Worm (Caenorhabditis elegans) whole organism, L4 larva: Measurements from ENCODE around the gene F17C11.11.
A peak's percentile ranks its signal among the peaks of the same experiment; 100 is the strongest.

Source experiments
- F26F4.8 ChIP-seq: fragments of 200-800 bp; sonication (Bioruptor generic); conservative IDR thresholded peaks from 2 replicates; pipeline ENCODE4 v1.3.6; 2022; ENCODE audit warnings: missing genetic modification characterization, missing compliant biosample characterization
- Y75B8A.6 ChIP-seq: fragments of 200-800 bp; sonication (Bioruptor generic); IDR thresholded peaks from 2 replicates; pipeline ENCODE4 v1.3.6; 2022; ENCODE audit warnings: missing genetic modification reagents, missing genetic modification characterization, missing compliant biosample characterization
- aly-2 ChIP-seq: sonication (generic microtip); optimal IDR thresholded peaks from 2 replicates; lab custom pipeline; 2018; ENCODE audit warnings: missing biosample characterization, missing genetic modification characterization
- ama-1 ChIP-seq: fragments of 150-350 bp; optimal IDR thresholded peaks from 2 replicates; lab custom pipeline; 2014; ENCODE audit warnings: inconsistent platforms, mixed read lengths
- ces-1 ChIP-seq: fragments of 150-350 bp; sonication (generic microtip); optimal IDR thresholded peaks from 4 replicates; lab custom pipeline; 2014; ENCODE audit warnings: missing biosample characterization, missing genetic modification reagents, missing genetic modification characterization
- daf-16 ChIP-seq, 3 experiments: sonication (generic microtip); optimal IDR thresholded peaks; 2 replicates each; lab custom pipeline; 2016 to 2017; ENCODE audit warnings: missing genetic modification characterization in 3 of 3, missing genetic modification reagents in 3 of 3, mild to moderate bottlenecking in 2 of 3, missing compliant biosample characterization in 2 of 3, missing biosample characterization in 1 of 3, moderate library complexity in 1 of 3
- daf-19 ChIP-seq: fragments of 200-800 bp; sonication (Bioruptor generic); conservative IDR thresholded peaks from 2 replicates; pipeline ENCODE4 v1.3.6; 2022; ENCODE audit warnings: missing genetic modification characterization, missing compliant biosample characterization
- duxl-1 ChIP-seq: sonication (generic microtip); optimal IDR thresholded peaks from 2 replicates; lab custom pipeline; 2016; ENCODE audit warnings: mild to moderate bottlenecking, missing genetic modification characterization, moderate library complexity, missing compliant biosample characterization; ENCODE audit not compliant: poor library complexity
- fos-1 ChIP-seq: fragments of 150-350 bp; optimal IDR thresholded peaks from 2 replicates; lab custom pipeline; 2014; ENCODE audit warnings: missing biosample characterization, missing genetic modification characterization
- hlh-30 ChIP-seq: sonication (generic microtip); optimal IDR thresholded peaks from 2 replicates; lab custom pipeline; 2017; ENCODE audit warnings: antibody characterized with exemption, mild to moderate bottlenecking, missing genetic modification characterization, missing compliant biosample characterization; ENCODE audit not compliant: insufficient read depth
- lin-15B ChIP-seq: fragments of 150-350 bp; sonication (generic microtip); optimal IDR thresholded peaks from 3 replicates; lab custom pipeline; 2014; ENCODE audit warnings: missing biosample characterization, missing genetic modification characterization
- madf-9 ChIP-seq: fragments of 200-800 bp; sonication (Bioruptor generic); conservative IDR thresholded peaks from 2 replicates; pipeline ENCODE4 v1.3.6; 2022; ENCODE audit warnings: missing genetic modification reagents, missing genetic modification characterization, missing compliant biosample characterization
- mdt-29 ChIP-seq: fragments of 200-800 bp; sonication (Bioruptor generic); IDR thresholded peaks from 2 replicates; pipeline ENCODE4 v1.3.6; 2022; ENCODE audit warnings: missing genetic modification reagents, missing genetic modification characterization, missing compliant biosample characterization
- nhr-48 ChIP-seq: sonication (generic microtip); optimal IDR thresholded peaks from 2 replicates; lab custom pipeline; 2016; ENCODE audit warnings: mild to moderate bottlenecking, missing genetic modification characterization, missing compliant biosample characterization
- nhr-77 ChIP-seq: fragments of 150-350 bp; optimal IDR thresholded peaks from 2 replicates; lab custom pipeline; 2014; ENCODE audit warnings: missing biosample characterization, missing genetic modification characterization
- sdz-12 ChIP-seq: fragments of 200-800 bp; sonication (Bioruptor generic); optimal IDR thresholded peaks from 2 replicates; lab custom pipeline; 2018; ENCODE audit warnings: mild to moderate bottlenecking, missing genetic modification characterization, missing compliant biosample characterization
- skn-1 ChIP-seq: fragments of 150-350 bp; optimal IDR thresholded peaks from 2 replicates; lab custom pipeline; 2014; ENCODE audit warnings: missing biosample characterization, missing genetic modification characterization
- snpc-4 ChIP-seq: fragments of 150-350 bp; optimal IDR thresholded peaks from 2 replicates; lab custom pipeline; 2014; ENCODE audit warnings: missing biosample characterization, missing genetic modification characterization
- tra-1 ChIP-seq: fragments of 200-800 bp; sonication (Bioruptor generic); IDR thresholded peaks from 2 replicates; pipeline ENCODE4 v1.3.6; 2022; ENCODE audit warnings: missing genetic modification reagents, missing genetic modification characterization, missing compliant biosample characterization
- unc-62 ChIP-seq, 3 experiments: fragments of 150-350 bp in 1 of 3; sonication (generic microtip); optimal IDR thresholded peaks in 2 of 3; peaks in 1 of 3; 1 replicate in 1 of 3; 2 replicates in 2 of 3; lab custom pipeline; 2014 to 2017; ENCODE audit warnings: missing biosample characterization in 3 of 3, missing genetic modification characterization in 3 of 3, missing genetic modification reagents in 3 of 3, missing genotype in 1 of 3
- zag-1 ChIP-seq: fragments of 150-350 bp; optimal IDR thresholded peaks from 2 replicates; lab custom pipeline; 2014; ENCODE audit warnings: missing biosample characterization, missing genetic modification characterization

The F17C11.11 gene

DNA sequence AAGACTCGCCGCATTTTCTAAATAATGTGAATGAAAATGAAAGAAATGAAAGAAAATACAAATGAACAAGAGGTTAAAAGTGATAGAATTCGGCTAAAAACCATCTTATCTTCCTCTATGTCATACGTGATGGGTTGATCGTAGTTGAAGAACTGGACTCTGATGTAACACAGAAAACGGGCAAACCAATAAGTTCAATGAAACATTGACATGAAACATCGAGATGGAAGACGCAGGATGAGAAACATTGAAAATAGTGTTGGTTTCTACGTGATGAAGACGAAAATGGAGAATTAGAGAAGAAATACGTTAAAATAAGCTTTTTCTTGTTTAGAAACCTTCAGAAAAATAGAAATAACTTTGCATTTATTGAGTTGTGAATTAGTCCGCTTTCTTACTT, 47.6 kb downstream of the F17C11.11 start, which contains the start of gene F32D8.12 (continued):
- TF ChIP-seq madf-9 (GFP tag; lab: Robert Waterston, UW) (no peak), aly-2 (tag; lab: Kevin White, UChicago) (no peak), tra-1 (GFP tag; lab: Robert Waterston, UW) (no peak)
- TF ChIP-seq, all 104 proteins: peak for 20

DNA sequence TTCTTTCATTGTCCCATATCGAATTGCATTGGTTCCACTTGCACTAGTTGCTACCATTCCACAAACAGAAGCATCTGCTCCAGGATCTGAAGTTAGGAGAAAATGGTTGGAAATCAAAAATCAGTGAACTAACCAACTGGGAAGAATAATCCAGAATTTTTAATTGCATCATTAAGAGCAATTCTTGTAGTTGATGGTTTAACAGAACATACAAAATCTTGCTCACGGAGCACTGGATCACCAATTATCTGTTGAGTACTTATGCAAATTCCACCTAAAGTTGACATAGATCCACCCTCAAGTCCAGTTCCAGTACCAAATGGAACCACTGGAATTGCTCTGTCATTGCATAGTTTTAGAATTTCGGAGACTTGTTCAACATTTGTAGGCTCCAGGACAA, 48.8 kb downstream of the F17C11.11 start:
- TF ChIP-seq sdz-12 (GFP tag; lab: Kevin White, UChicago) (no peak), unc-62 (GFP tag; optimal IDR thresholded peaks at IDR 0.05 in 1 of 2; lab: Kevin White, UChicago) (peak in 1 of 2 experiments; percentile 90), unc-62 (tag; optimal IDR thresholded peaks at IDR 0.05; lab: Kevin White, UChicago) (no peak)

DNA sequence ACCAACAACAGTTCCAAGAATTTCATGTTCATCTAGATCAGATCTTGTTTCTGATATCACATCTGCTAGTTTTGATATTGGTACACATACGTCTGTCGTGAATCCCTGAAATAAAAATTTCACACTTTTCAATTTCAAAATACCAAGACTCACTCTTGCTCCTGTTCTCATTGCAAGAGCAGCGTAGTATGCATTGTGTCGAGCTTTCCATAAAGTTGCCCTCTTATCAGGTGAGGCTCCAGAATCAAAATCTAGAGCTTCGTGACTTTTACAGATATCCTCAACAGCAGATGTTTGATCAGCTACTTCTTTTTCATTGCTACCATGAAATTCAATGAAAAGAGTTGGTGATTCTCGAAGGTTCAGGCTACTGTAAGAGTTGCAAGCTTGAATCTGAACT, 49.6 kb downstream of the F17C11.11 start, which contains the start of gene F32D8.11:
Gene F32D8.11, minus strand, starts transcription at position 101 of the 400 bp plus-strand sequence.
- TF ChIP-seq Y75B8A.6 (GFP tag; lab: Robert Waterston, UW) (no peak), skn-1 (tag; lab: Kevin White, UChicago) (no peak), zag-1 (tag; lab: Kevin White, UChicago) (no peak), fos-1 (tag; lab: Kevin White, UChicago) (no peak), mdt-29 (GFP tag; lab: Robert Waterston, UW) (no peak), nhr-77 (tag; lab: Kevin White, UChicago) (no peak), nhr-48 (no peak), daf-19 (GFP tag; lab: Robert Waterston, UW) (no peak), ces-1 (GFP tag; lab: Kevin White, UChicago) (no peak), lin-15B (tag; lab: Kevin White, UChicago) (no peak), hlh-30 (tag; lab: Kevin White, UChicago) (no peak), snpc-4 (no peak), duxl-1 (tag; lab: Kevin White, UChicago) (no peak)

DNA sequence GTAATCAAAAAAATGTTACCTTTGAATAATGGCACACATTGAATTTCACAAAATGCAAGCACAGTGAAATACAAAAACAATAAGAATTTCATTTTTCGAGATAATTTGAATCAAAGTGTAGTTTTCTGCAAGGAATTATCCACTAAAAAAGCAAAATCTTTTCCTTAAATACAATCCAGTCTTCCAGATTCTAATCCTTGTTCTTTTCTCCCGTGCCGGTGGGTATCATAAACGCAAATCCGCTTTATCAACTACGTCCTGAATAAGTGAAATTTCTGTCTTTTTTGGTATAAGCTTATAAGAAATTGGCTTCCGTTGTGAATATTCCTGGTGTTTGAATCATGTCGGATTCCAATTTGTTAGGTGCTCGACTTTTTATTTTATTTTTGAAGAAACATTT, 50.5 kb downstream of the F17C11.11 start:
- TF ChIP-seq daf-16 (GFP tag; optimal IDR thresholded peaks at IDR 0.05; lab: Kevin White, UChicago), result no peak
- TF ChIP-seq daf-16 (tag; optimal IDR thresholded peaks at IDR 0.05; lab: Kevin White, UChicago), result peak; percentile 15
- peak; percentile 52 for TF ChIP-seq ama-1 (lab: Kevin White, UChicago)
- no peak for TF ChIP-seq F26F4.8 (GFP tag; lab: Robert Waterston, UW)
